1 fruit fly cellular context compared by ENCODE assay signal in genomic region chrX:17917564-17918233, dm6.
TF ChIP-seq lines count a peak whose summit lies in the region.

No protein-coding gene starts in this region.

TF ChIP-seq in whole organism, prepupa, 60 proteins besides CTCF, POLR2A, EP300 and RAD21 (continued from another document):
- no peak for TF ChIP-seq cyc (GFP tag; optimal IDR thresholded peaks at IDR 0.05; lab: Kevin White, UChicago)
- TF ChIP-seq Gug (GFP tag; IDR thresholded peaks at IDR 0.05; lab: Robert Waterston, UW): no peak
- TF ChIP-seq CG3919 (GFP tag; optimal IDR thresholded peaks at IDR 0.05; lab: Kevin White, UChicago): peak; percentile 36
- no peak for TF ChIP-seq CG31627 (GFP tag; optimal IDR thresholded peaks at IDR 0.05; lab: Kevin White, UChicago)
- TF ChIP-seq Hr39 (GFP tag; optimal IDR thresholded peaks at IDR 0.05; lab: Kevin White, UChicago): no peak
- no peak for TF ChIP-seq CG11762 (GFP tag; optimal IDR thresholded peaks at IDR 0.05; lab: Kevin White, UChicago; ENCODE audit: insufficient read depth)
- no peak for TF ChIP-seq Hr38 (GFP tag; optimal IDR thresholded peaks at IDR 0.05; lab: Kevin White, UChicago)
- no peak for TF ChIP-seq lz (GFP tag; optimal IDR thresholded peaks at IDR 0.05; lab: Kevin White, UChicago)
- peak; percentile 37; the same call in 2 of the 3 replicates for TF ChIP-seq CG8119 (GFP tag; IDR thresholded peaks at IDR 0.05; lab: Robert Waterston, UW)
- TF ChIP-seq CG8632 (GFP tag; optimal IDR thresholded peaks at IDR 0.05; lab: Kevin White, UChicago): peak; percentile 26
- TF ChIP-seq topi (GFP tag; optimal IDR thresholded peaks at IDR 0.05; lab: Kevin White, UChicago): no peak
- TF ChIP-seq CG8319 (GFP tag; optimal IDR thresholded peaks at IDR 0.05; lab: Kevin White, UChicago): no peak
- peak; percentile 24 for TF ChIP-seq acj6 (GFP tag; optimal IDR thresholded peaks at IDR 0.05; lab: Kevin White, UChicago)
- TF ChIP-seq Lpt (GFP tag; optimal IDR thresholded peaks at IDR 0.05; lab: Kevin White, UChicago): peak; percentile 7
- no peak for TF ChIP-seq Sox14 (GFP tag; optimal IDR thresholded peaks at IDR 0.05; lab: Kevin White, UChicago)
- peak; percentile 47 for TF ChIP-seq CG15336 (GFP tag; IDR thresholded peaks at IDR 0.05; lab: Robert Waterston, UW)
- TF ChIP-seq CG6854 (GFP tag; optimal IDR thresholded peaks at IDR 0.05; lab: Kevin White, UChicago): no peak
- TF ChIP-seq dsx (GFP tag; optimal IDR thresholded peaks at IDR 0.05; lab: Kevin White, UChicago; ENCODE audit: poor library complexity, severe bottlenecking): no peak
- TF ChIP-seq eg (GFP tag; IDR thresholded peaks at IDR 0.05; lab: Robert Waterston, UW): no peak
- no peak for TF ChIP-seq fkh (GFP tag; optimal IDR thresholded peaks at IDR 0.05; lab: Kevin White, UChicago)
- TF ChIP-seq CG11294 (GFP tag; IDR thresholded peaks at IDR 0.05; lab: Robert Waterston, UW): no peak
- TF ChIP-seq pdm3 (GFP tag; optimal IDR thresholded peaks at IDR 0.05; lab: Kevin White, UChicago): peak; percentile 3
- no peak for TF ChIP-seq CG9139 (GFP tag; optimal IDR thresholded peaks at IDR 0.05; lab: Kevin White, UChicago)
- no peak for TF ChIP-seq Sox15 (GFP tag; optimal IDR thresholded peaks at IDR 0.05; lab: Kevin White, UChicago)
- no peak for TF ChIP-seq CG3032 (tag; optimal IDR thresholded peaks at IDR 0.05; lab: Kevin White, UChicago)
- TF ChIP-seq fd59A (GFP tag; optimal IDR thresholded peaks at IDR 0.05; lab: Kevin White, UChicago): no peak
- TF ChIP-seq dac (GFP tag; optimal IDR thresholded peaks at IDR 0.05; lab: Kevin White, UChicago): peak; percentile 13
- no peak for TF ChIP-seq Eip93F (GFP tag; optimal IDR thresholded peaks at IDR 0.05; lab: Kevin White, UChicago)
- no peak for TF ChIP-seq CG4318 (GFP tag; optimal IDR thresholded peaks at IDR 0.05; lab: Kevin White, UChicago)
- TF ChIP-seq CG6792 (GFP tag; optimal IDR thresholded peaks at IDR 0.05; lab: Kevin White, UChicago): peak; percentile 32
- peak; percentile 6 for TF ChIP-seq CG6808 (GFP tag; optimal IDR thresholded peaks at IDR 0.05; lab: Kevin White, UChicago)
